Worm (Caenorhabditis elegans) whole organism, L4/young adult: ENCODE data around the gene ZK757.10.

Experiments
- W03F9.2 ChIP-seq: fragments of 150-350 bp; optimal IDR thresholded peaks from 2 replicates; lab custom pipeline; 2014; ENCODE audit warnings: missing biosample characterization, missing genetic modification characterization
- dao-5 ChIP-seq: sonication (generic microtip); optimal IDR thresholded peaks from 2 replicates; lab custom pipeline; 2016; ENCODE audit warnings: missing genotype, missing genetic modification characterization, moderate library complexity, missing compliant biosample characterization
- him-1 ChIP-seq: sonication (generic microtip); optimal IDR thresholded peaks from 2 replicates; lab custom pipeline; 2016; ENCODE audit warnings: missing genotype, missing genetic modification reagents, missing genetic modification characterization, missing compliant biosample characterization

DNA sequence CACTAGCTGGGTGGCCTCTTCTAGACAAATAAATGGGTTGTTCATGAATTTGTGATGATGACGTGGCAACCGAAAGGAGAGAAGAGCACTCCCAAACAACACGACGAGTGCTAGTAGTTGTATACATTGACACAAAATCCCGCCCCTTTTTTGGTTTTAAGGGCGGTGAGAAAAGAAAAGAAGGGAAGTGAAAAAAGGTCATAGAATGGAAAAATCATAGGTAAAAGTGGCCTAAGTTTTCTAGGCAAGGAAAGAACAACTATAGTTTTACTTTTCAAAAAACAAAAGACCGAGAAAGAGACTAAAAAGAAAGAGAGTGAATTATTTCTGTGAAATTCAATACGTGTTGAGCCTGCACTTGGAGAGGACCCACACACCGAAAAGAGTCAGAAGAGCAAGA, 1.8 kb downstream of the ZK757.10 start, which contains the start of gene ZK757.2:
- TF ChIP-seq him-1 (tag; lab: Kevin White, UChicago) (no peak), W03F9.2 (tag; lab: Kevin White, UChicago) (no peak), dao-5 (tag; lab: Kevin White, UChicago) (no peak)
